Fruit fly (Drosophila melanogaster): Measurements from ENCODE around the gene CG15044.

DNA sequence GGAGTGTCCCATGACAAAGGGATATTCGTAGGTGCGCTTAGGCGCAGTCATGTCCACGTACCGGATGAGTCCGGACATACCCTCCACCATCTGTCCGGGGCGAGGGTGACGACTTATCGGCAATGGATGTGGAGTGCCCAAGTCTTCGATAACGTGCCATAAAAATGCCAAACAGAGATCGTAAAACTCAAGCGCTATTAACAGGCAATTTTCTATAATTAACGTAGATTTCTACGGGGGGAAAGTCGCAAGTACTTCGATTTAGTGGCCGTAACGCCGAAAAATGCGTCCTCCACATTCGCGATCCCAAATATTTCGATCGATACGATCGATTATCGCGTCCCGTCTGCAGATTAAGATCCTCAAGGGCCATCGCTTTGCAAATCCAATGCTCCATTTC, 17.6 kb upstream of the CG15044 start:
- TF ChIP-seq Clk (GFP tag; optimal IDR thresholded peaks at IDR 0.05) (no peak), ovo (GFP tag; optimal IDR thresholded peaks at IDR 0.05) (no peak), toe (GFP tag; optimal IDR thresholded peaks at IDR 0.05) (no peak), kay (GFP tag; ENCODE audit: borderline replicate concordance) (no peak), cic (GFP tag; optimal IDR thresholded peaks at IDR 0.05) (no peak), CG7101 (tag; optimal IDR thresholded peaks at IDR 0.05) (no peak)

All from whole organism, adult.